Worm (Caenorhabditis elegans): ENCODE measurements around the gene Y37D8A.6.
"Not testable (repeated sequence)": the region's sequence is repeated elsewhere in the genome, so short reads cannot be mapped to it uniquely, and the experiment has no call there.

Gene Y37D8A.6

ce11 chrIII:12855394-12855793, 14.7 kb downstream of the Y37D8A.6 start, which contains the start of gene Y37D8A.5:
Y37D8A.5 (minus strand) TSS chrIII:12855494.
- no peak for TF ChIP-seq attf-5 (GFP tag; optimal IDR thresholded peaks at IDR 0.05)
- no peak for TF ChIP-seq B0035.1 (tag; optimal IDR thresholded peaks at IDR 0.05)
- TF ChIP-seq repo-1 (tag; optimal IDR thresholded peaks at IDR 0.05) = no peak
- TF ChIP-seq rec-8 (tag; optimal IDR thresholded peaks at IDR 0.05) = no peak

- TF ChIP-seq let-607 (tag; optimal IDR thresholded peaks at IDR 0.05) = no peak
These were observed 19.1 kb downstream of the Y37D8A.6 start for ce11 chrIII:12851034-12851433.

- TF ChIP-seq K11D2.4 (GFP tag; IDR thresholded peaks at IDR 0.05) = no peak
- TF ChIP-seq cebp-1 (GFP tag; IDR thresholded peaks at IDR 0.05) = no peak
- TF ChIP-seq cebp-1 (tag; optimal IDR thresholded peaks at IDR 0.05) = peak; percentile 40
- TF ChIP-seq nhr-80 (tag; optimal IDR thresholded peaks at IDR 0.05) = peak; percentile 69
- 0 out of 2 replicates have a peak, but pooled peaks have one; percentile 24 for TF ChIP-seq nfyb-1 (GFP tag; IDR thresholded peaks at IDR 0.05)
- peak in 1 of 2 experiments; percentile 18 for TF ChIP-seq let-607 (tag; optimal IDR thresholded peaks at IDR 0.05)
- no peak for TF ChIP-seq F39B2.1 (GFP tag; IDR thresholded peaks at IDR 0.05)
These were observed 20.4 kb downstream of the Y37D8A.6 start for ce11 chrIII:12849691-12850090.

- 0 out of 2 replicates have a peak, but pooled peaks have one; percentile 22 for TF ChIP-seq ztf-25 (GFP tag; IDR thresholded peaks at IDR 0.05)
- 0 out of 2 replicates have a peak, but pooled peaks have one; percentile 1 for TF ChIP-seq cebp-2 (GFP tag; IDR thresholded peaks at IDR 0.05)
- TF ChIP-seq somi-1 (GFP tag; optimal IDR thresholded peaks at IDR 0.05) = peak; percentile 52
- TF ChIP-seq rec-8 (tag; optimal IDR thresholded peaks at IDR 0.05) = no peak
- TF ChIP-seq snpc-4 (GFP tag; optimal IDR thresholded peaks at IDR 0.05) = no peak
- TF ChIP-seq snpc-4 (tag; optimal IDR thresholded peaks at IDR 0.05) = peak in 3 of 4 experiments; percentile 9 to 61 (median 42)
These were observed 21.0 kb downstream of the Y37D8A.6 start for ce11 chrIII:12848981-12849589.

DNA sequence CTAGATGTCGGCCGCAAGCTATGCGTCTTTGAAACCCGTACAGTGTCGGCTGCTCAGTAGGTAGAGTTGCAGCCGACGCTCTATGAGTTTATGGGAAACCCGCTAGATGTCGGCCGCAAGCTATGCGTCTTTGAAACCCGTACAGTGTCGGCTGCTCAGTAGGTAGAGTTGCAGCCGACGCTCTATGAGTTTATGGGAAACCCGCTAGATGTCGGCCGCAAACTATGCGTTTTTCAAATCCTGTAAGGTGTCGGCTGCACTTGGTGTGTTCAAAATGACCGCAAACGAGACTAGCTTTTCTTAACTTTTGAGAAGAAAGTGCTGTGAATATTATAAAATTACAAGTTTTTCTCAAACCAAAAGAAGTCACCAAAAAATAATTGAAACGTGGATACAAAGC, 21.9 kb downstream of the Y37D8A.6 start:
- TF ChIP-seq snpc-4 (GFP tag; optimal IDR thresholded peaks at IDR 0.05) = not testable (repeated sequence)
- TF ChIP-seq snpc-4 (tag; optimal IDR thresholded peaks at IDR 0.05) = peak in 2 of 4 experiments; percentile 67 to 76

DNA sequence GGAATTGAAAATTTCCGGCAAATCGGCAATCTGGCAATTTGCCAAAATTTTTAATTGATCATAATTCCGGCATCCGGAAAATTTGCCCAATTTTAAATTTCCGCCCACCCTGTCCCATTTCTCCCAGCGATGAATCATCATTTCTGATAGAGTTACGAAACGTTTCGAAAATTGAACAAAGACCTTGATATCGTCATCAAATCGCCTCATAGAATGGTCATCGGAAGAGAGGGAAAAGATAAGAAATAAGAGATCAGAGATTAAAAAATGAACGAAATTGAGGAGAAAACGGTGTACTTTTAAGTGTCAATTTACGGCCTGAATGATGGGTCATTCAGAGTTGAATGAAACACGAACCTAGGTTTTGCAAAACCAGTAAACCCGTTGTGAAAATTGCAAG, 22.5 kb downstream of the Y37D8A.6 start:
- no peak for TF ChIP-seq cebp-1 (GFP tag; IDR thresholded peaks at IDR 0.05)
- TF ChIP-seq cebp-1 (tag; optimal IDR thresholded peaks at IDR 0.05) = peak; percentile 34
- peak; percentile 53 for TF ChIP-seq nhr-80 (tag; optimal IDR thresholded peaks at IDR 0.05)
- no peak for TF ChIP-seq lin-35 (GFP tag; optimal IDR thresholded peaks at IDR 0.05)

DNA sequence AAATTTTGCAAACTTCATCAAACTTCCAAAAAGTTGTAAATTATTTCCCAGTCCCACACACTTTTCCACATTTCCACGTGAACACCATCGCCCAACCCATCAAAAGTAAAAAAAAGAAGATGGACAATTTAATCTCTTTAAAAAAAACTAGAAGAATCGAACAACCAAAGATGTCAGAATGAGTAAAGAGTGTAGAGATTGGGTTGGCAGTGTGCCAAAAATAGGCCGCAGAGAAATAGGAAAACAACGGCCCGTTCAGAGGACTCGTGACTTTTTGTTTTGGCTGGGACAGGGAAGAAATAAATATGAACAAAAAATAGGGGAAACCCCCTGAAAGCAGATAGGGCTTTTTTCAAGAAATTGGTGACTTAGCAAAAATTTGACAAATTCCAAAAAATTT, 27.2 kb downstream of the Y37D8A.6 start:
- TF ChIP-seq xnd-1 (tag; optimal IDR thresholded peaks at IDR 0.05) (no peak), efl-1 (GFP tag; optimal IDR thresholded peaks at IDR 0.05) (no peak), lin-40 (tag; optimal IDR thresholded peaks at IDR 0.05) (peak; percentile 72), lin-26 (GFP tag; IDR thresholded peaks at IDR 0.05) (peak; percentile 40; the same call in 1 of the 2 replicates), cebp-1 (GFP tag; IDR thresholded peaks at IDR 0.05) (no peak), cebp-1 (tag; optimal IDR thresholded peaks at IDR 0.05) (peak; percentile 23), somi-1 (GFP tag; optimal IDR thresholded peaks at IDR 0.05) (peak; percentile 74), K12H6.12 (tag; optimal IDR thresholded peaks at IDR 0.05) (peak; percentile 34), ztf-26 (tag; optimal IDR thresholded peaks at IDR 0.05) (peak; percentile 81), die-1 (tag; optimal IDR thresholded peaks at IDR 0.05) (peak; percentile 5), aptf-2 (GFP tag; conservative IDR thresholded peaks at IDR 0.05) (no peak)

Measured in whole organism, young adult.